Fruit fly (Drosophila melanogaster) whole organism, prepupa: ENCODE data around the gene Naglu.

ENCODE experiments used
- Blimp-1 ChIP-seq: fragments of 200-800 bp; sonication (Bioruptor generic); optimal IDR thresholded peaks from 3 replicates; lab custom pipeline; 2017; ENCODE audit warnings: missing biosample characterization, missing genetic modification characterization, mild to moderate bottlenecking, moderate library complexity, missing genetic modification reagents
- CG10631 ChIP-seq: fragments of 200-800 bp; sonication (Bioruptor generic); optimal IDR thresholded peaks from 2 replicates; lab custom pipeline; 2016; ENCODE audit warnings: missing biosample characterization, missing genetic modification characterization
- CG10669 ChIP-seq: fragments of 200-800 bp; sonication (Bioruptor generic); optimal IDR thresholded peaks from 3 replicates; lab custom pipeline; 2018; ENCODE audit warnings: missing biosample characterization, mild to moderate bottlenecking, missing genetic modification characterization, moderate library complexity
- CG11294 ChIP-seq: fragments of 200-800 bp; sonication (Bioruptor generic); IDR thresholded peaks from 2 replicates; pipeline ENCODE4 v1.3.6; 2022; ENCODE audit warnings: missing biosample characterization, missing genetic modification characterization
- CG11762 ChIP-seq: fragments of 200-800 bp; sonication (Bioruptor generic); optimal IDR thresholded peaks from 3 replicates; lab custom pipeline; 2016; ENCODE audit warnings: missing biosample characterization, missing genetic modification characterization; ENCODE audit not compliant: insufficient read depth
- CG11902 ChIP-seq: fragments of 200-800 bp; sonication (Bioruptor generic); optimal IDR thresholded peaks from 3 replicates; lab custom pipeline; 2016; ENCODE audit warnings: missing biosample characterization, missing genetic modification characterization
- CG15336 ChIP-seq: fragments of 200-800 bp; sonication (Bioruptor generic); IDR thresholded peaks from 2 replicates; pipeline ENCODE4 v1.3.6; 2022; ENCODE audit warnings: missing biosample characterization, missing genetic modification characterization
- CG1621 ChIP-seq: fragments of 200-800 bp; sonication (Bioruptor generic); optimal IDR thresholded peaks from 3 replicates; lab custom pipeline; 2018; ENCODE audit warnings: missing biosample characterization, mild to moderate bottlenecking, missing genetic modification characterization
- CG3032 ChIP-seq: fragments of 200-800 bp; optimal IDR thresholded peaks from 2 replicates; lab custom pipeline; 2019; ENCODE audit warnings: missing biosample characterization, mild to moderate bottlenecking, missing genetic modification characterization, moderate library complexity
- CG31627 ChIP-seq: fragments of 200-800 bp; sonication (Bioruptor generic); optimal IDR thresholded peaks from 3 replicates; lab custom pipeline; 2016; ENCODE audit warnings: missing biosample characterization, missing genetic modification characterization
- CG32006 ChIP-seq: fragments of 200-800 bp; sonication (Bioruptor generic); optimal IDR thresholded peaks from 3 replicates; lab custom pipeline; 2017; ENCODE audit warnings: missing biosample characterization, mild to moderate bottlenecking, missing genetic modification characterization
- CG34406 ChIP-seq: fragments of 200-800 bp; sonication (Bioruptor generic); optimal IDR thresholded peaks from 3 replicates; lab custom pipeline; 2016; ENCODE audit warnings: missing biosample characterization, missing genetic modification characterization
- CG3919 ChIP-seq: fragments of 200-800 bp; sonication (Bioruptor generic); optimal IDR thresholded peaks from 3 replicates; lab custom pipeline; 2016; ENCODE audit warnings: missing biosample characterization, missing genetic modification characterization
- CG4318 ChIP-seq: fragments of 200-800 bp; sonication (Bioruptor generic); optimal IDR thresholded peaks from 3 replicates; lab custom pipeline; 2017; ENCODE audit warnings: missing biosample characterization, mild to moderate bottlenecking, missing genetic modification characterization
- CG6163 ChIP-seq: fragments of 200-800 bp; sonication (Bioruptor generic); IDR thresholded peaks from 3 replicates; pipeline ENCODE4 v1.3.6; 2022; ENCODE audit warnings: missing biosample characterization, missing genetic modification characterization
- CG6276 ChIP-seq: fragments of 200-800 bp; sonication (Bioruptor generic); optimal IDR thresholded peaks from 2 replicates; lab custom pipeline; 2017; ENCODE audit warnings: missing biosample characterization, mild to moderate bottlenecking, missing genetic modification characterization
- CG6792 ChIP-seq: fragments of 200-800 bp; sonication (Bioruptor generic); optimal IDR thresholded peaks from 3 replicates; lab custom pipeline; 2016; ENCODE audit warnings: missing biosample characterization, missing genetic modification characterization
- CG6808 ChIP-seq: fragments of 200-800 bp; sonication (Bioruptor generic); optimal IDR thresholded peaks from 3 replicates; lab custom pipeline; 2017; ENCODE audit warnings: missing biosample characterization, missing genetic modification characterization, mild to moderate bottlenecking, moderate library complexity, missing genetic modification reagents
- CG6854 ChIP-seq: fragments of 200-800 bp; sonication (Bioruptor generic); optimal IDR thresholded peaks from 2 replicates; lab custom pipeline; 2017; ENCODE audit warnings: missing biosample characterization, mild to moderate bottlenecking, missing genetic modification characterization
- CG8119 ChIP-seq: fragments of 200-800 bp; sonication (Bioruptor generic); IDR thresholded peaks from 3 replicates; pipeline ENCODE4 v1.3.6; 2022; ENCODE audit warnings: missing biosample characterization, missing genetic modification characterization
- CG8319 ChIP-seq: fragments of 200-800 bp; sonication (Bioruptor generic); optimal IDR thresholded peaks from 3 replicates; lab custom pipeline; 2016; ENCODE audit warnings: missing biosample characterization, missing genetic modification characterization
- CG8632 ChIP-seq: fragments of 200-800 bp; sonication (Bioruptor generic); optimal IDR thresholded peaks from 3 replicates; lab custom pipeline; 2016; ENCODE audit warnings: missing biosample characterization, missing genetic modification characterization
- Eip78C ChIP-seq: fragments of 200-800 bp; sonication (Bioruptor generic); peaks from one replicate; lab custom pipeline; 2016; ENCODE audit warnings: missing biosample characterization, missing genetic modification characterization
- Eip93F ChIP-seq: fragments of 200-800 bp; sonication (Bioruptor generic); optimal IDR thresholded peaks from 2 replicates; lab custom pipeline; 2016; ENCODE audit warnings: missing biosample characterization, mild to moderate bottlenecking, missing genetic modification characterization
- Ets21C ChIP-seq: fragments of 200-800 bp; sonication (Bioruptor generic); optimal IDR thresholded peaks from 3 replicates; lab custom pipeline; 2016; ENCODE audit warnings: missing biosample characterization, missing genetic modification characterization
- Ets96B ChIP-seq: fragments of 200-800 bp; optimal IDR thresholded peaks from 2 replicates; lab custom pipeline; 2019; ENCODE audit warnings: missing biosample characterization, mild to moderate bottlenecking, missing genetic modification characterization, moderate library complexity
- Gug ChIP-seq: fragments of 200-800 bp; sonication (Bioruptor generic); IDR thresholded peaks from 2 replicates; pipeline ENCODE4 v1.3.6; 2022; ENCODE audit warnings: missing biosample characterization, missing genetic modification characterization
- Hr38 ChIP-seq: sonication (Bioruptor generic); optimal IDR thresholded peaks from 2 replicates; lab custom pipeline; 2016; ENCODE audit warnings: missing biosample characterization, missing genetic modification characterization
- Hr39 ChIP-seq: fragments of 200-800 bp; sonication (Bioruptor generic); optimal IDR thresholded peaks from 2 replicates; lab custom pipeline; 2016; ENCODE audit warnings: missing biosample characterization, missing genetic modification characterization
- Hr4 ChIP-seq: fragments of 200-800 bp; sonication (Bioruptor generic); optimal IDR thresholded peaks from 3 replicates; lab custom pipeline; 2016; ENCODE audit warnings: missing biosample characterization, missing genetic modification characterization
- Lpt ChIP-seq: fragments of 200-800 bp; sonication (Bioruptor generic); optimal IDR thresholded peaks from 3 replicates; lab custom pipeline; 2016; ENCODE audit warnings: missing biosample characterization, missing genetic modification characterization
- Met ChIP-seq: fragments of 200-800 bp; sonication (Bioruptor generic); optimal IDR thresholded peaks from 3 replicates; lab custom pipeline; 2016; ENCODE audit warnings: missing biosample characterization, missing genetic modification characterization
- OdsH ChIP-seq: fragments of 200-800 bp; sonication (Bioruptor generic); optimal IDR thresholded peaks from 3 replicates; lab custom pipeline; 2016; ENCODE audit warnings: missing biosample characterization, missing genetic modification characterization
- Smox ChIP-seq: fragments of 200-800 bp; sonication (Bioruptor generic); optimal IDR thresholded peaks from 3 replicates; lab custom pipeline; 2016; ENCODE audit warnings: missing biosample characterization, missing genetic modification characterization
- Sox14 ChIP-seq: fragments of 200-800 bp; sonication (Bioruptor generic); optimal IDR thresholded peaks from 3 replicates; lab custom pipeline; 2016; ENCODE audit warnings: missing biosample characterization, missing genetic modification characterization
- achi ChIP-seq: fragments of 200-800 bp; sonication (Bioruptor generic); optimal IDR thresholded peaks from 3 replicates; lab custom pipeline; 2016; ENCODE audit warnings: missing biosample characterization, missing genetic modification characterization
- acj6 ChIP-seq: fragments of 200-800 bp; sonication (Bioruptor generic); optimal IDR thresholded peaks from 3 replicates; lab custom pipeline; 2016; ENCODE audit warnings: missing biosample characterization, missing genetic modification characterization
- cyc ChIP-seq: fragments of 200-800 bp; sonication (Bioruptor generic); optimal IDR thresholded peaks from 3 replicates; lab custom pipeline; 2016; ENCODE audit warnings: missing biosample characterization, missing genetic modification characterization
- dac ChIP-seq: fragments of 200-800 bp; sonication (Bioruptor generic); optimal IDR thresholded peaks from 2 replicates; lab custom pipeline; 2017; ENCODE audit warnings: missing biosample characterization, mild to moderate bottlenecking, missing genetic modification characterization
- esn ChIP-seq: fragments of 200-800 bp; sonication (Bioruptor generic); optimal IDR thresholded peaks from 2 replicates; lab custom pipeline; 2016; ENCODE audit warnings: missing biosample characterization, mild to moderate bottlenecking, missing genetic modification characterization, moderate library complexity
- fd59A ChIP-seq: fragments of 200-800 bp; sonication (Bioruptor generic); optimal IDR thresholded peaks from 2 replicates; lab custom pipeline; 2017; ENCODE audit warnings: missing biosample characterization, mild to moderate bottlenecking, missing genetic modification characterization, missing genetic modification reagents
- fd85E ChIP-seq: fragments of 200-800 bp; sonication (Bioruptor generic); optimal IDR thresholded peaks from 3 replicates; lab custom pipeline; 2016; ENCODE audit warnings: missing biosample characterization, missing genetic modification characterization
- fkh ChIP-seq: fragments of 200-800 bp; sonication (Bioruptor generic); optimal IDR thresholded peaks from 3 replicates; lab custom pipeline; 2017; ENCODE audit warnings: missing biosample characterization, mild to moderate bottlenecking, missing genetic modification characterization, moderate library complexity
- lz ChIP-seq: fragments of 200-800 bp; sonication (Bioruptor generic); optimal IDR thresholded peaks from 3 replicates; lab custom pipeline; 2016; ENCODE audit warnings: missing biosample characterization, missing genetic modification characterization
- net ChIP-seq: fragments of 200-800 bp; sonication (Bioruptor generic); optimal IDR thresholded peaks from 3 replicates; lab custom pipeline; 2016; ENCODE audit warnings: missing biosample characterization, missing genetic modification characterization
- pdm3 ChIP-seq: fragments of 200-800 bp; sonication (Bioruptor generic); optimal IDR thresholded peaks from 3 replicates; lab custom pipeline; 2016; ENCODE audit warnings: missing biosample characterization, missing genetic modification characterization
- salr ChIP-seq, 2 experiments: fragments of 200-800 bp; sonication (Bioruptor generic); optimal IDR thresholded peaks; 3 replicates each; lab custom pipeline; 2016 to 2018; ENCODE audit warnings: missing biosample characterization in 2 of 2, missing genetic modification characterization in 2 of 2, mild to moderate bottlenecking in 1 of 2
- ss ChIP-seq, 2 experiments: fragments of 200-800 bp; sonication (Bioruptor generic); optimal IDR thresholded peaks; 2 replicates in 1 of 2; 3 replicates in 1 of 2; lab custom pipeline; 2017 to 2018; ENCODE audit warnings: mild to moderate bottlenecking in 2 of 2, missing biosample characterization in 2 of 2, missing genetic modification characterization in 2 of 2, moderate library complexity in 1 of 2
- svp ChIP-seq: fragments of 200-800 bp; sonication (Bioruptor generic); peaks from one replicate; lab custom pipeline; 2016; ENCODE audit warnings: missing biosample characterization, missing genetic modification characterization
- vri ChIP-seq: fragments of 200-800 bp; sonication (Bioruptor generic); optimal IDR thresholded peaks from 3 replicates; lab custom pipeline; 2016; ENCODE audit warnings: missing biosample characterization, mild to moderate bottlenecking, missing genetic modification characterization

The Naglu gene

dm6 chr2L:8365701-8366643 is 45.7 kb downstream of the Naglu start, which contains the start of gene Pp2A-29B:
Gene Pp2A-29B (plus strand): TSS chr2L:8366038.
- TF ChIP-seq vri (GFP tag; lab: Kevin White, UChicago) (peak; percentile 27), fkh (GFP tag; lab: Kevin White, UChicago) (peak; percentile 75), CG8632 (GFP tag; lab: Kevin White, UChicago) (no peak), Hr38 (no peak), achi (GFP tag; lab: Kevin White, UChicago) (peak; percentile 92), CG11762 (GFP tag; lab: Kevin White, UChicago) (no peak), OdsH (GFP tag; lab: Kevin White, UChicago) (peak; percentile 36), Hr4 (GFP tag; lab: Kevin White, UChicago) (peak; percentile 44), CG32006 (GFP tag; lab: Kevin White, UChicago) (no peak), CG6808 (no peak), ss (GFP tag; optimal IDR thresholded peaks at IDR 0.05; lab: Kevin White, UChicago) (peak in 1 of 2 experiments; percentile 48), CG6792 (no peak), CG1621 (tag; lab: Kevin White, UChicago) (no peak), Ets96B (tag; lab: Kevin White, UChicago) (peak; percentile 12), acj6 (GFP tag; lab: Kevin White, UChicago) (peak; percentile 15), salr (GFP tag; optimal IDR thresholded peaks at IDR 0.05; lab: Kevin White, UChicago) (no peak), Eip78C (GFP tag; lab: Kevin White, UChicago) (peak; percentile 77), net (no peak), CG6276 (no peak), Gug (GFP tag; lab: Robert Waterston, UW) (no peak), CG6854 (GFP tag; lab: Kevin White, UChicago) (no peak), lz (GFP tag; lab: Kevin White, UChicago) (peak; percentile 55), CG8119 (no peak), svp (GFP tag; lab: Kevin White, UChicago) (peak; percentile 82), CG11294 (GFP tag; lab: Robert Waterston, UW) (no peak), CG10669 (GFP tag; lab: Kevin White, UChicago) (peak; percentile 19), Ets21C (peak; percentile 50), CG31627 (peak; percentile 42), Hr39 (GFP tag; lab: Kevin White, UChicago) (peak; percentile 48), Blimp-1 (no peak), CG3032 (tag; lab: Kevin White, UChicago) (peak; percentile 12), pdm3 (peak; percentile 46), Sox14 (no peak), fd59A (no peak), Eip93F (GFP tag; lab: Kevin White, UChicago) (no peak), fd85E (GFP tag; lab: Kevin White, UChicago) (no peak), CG10631 (GFP tag; lab: Kevin White, UChicago) (peak; percentile 45), esn (GFP tag; lab: Kevin White, UChicago) (peak; percentile 54), CG8319 (GFP tag; lab: Kevin White, UChicago) (no peak), CG34406 (GFP tag; lab: Kevin White, UChicago) (no peak), CG3919 (GFP tag; lab: Kevin White, UChicago) (no peak), CG4318 (GFP tag; lab: Kevin White, UChicago) (no peak), Met (GFP tag; lab: Kevin White, UChicago) (peak; percentile 40), CG6163 (GFP tag; lab: Robert Waterston, UW) (0 out of 3 replicates have a peak, but pooled peaks have one; percentile 6), cyc (GFP tag; lab: Kevin White, UChicago) (peak; percentile 10), CG15336 (GFP tag; lab: Robert Waterston, UW) (no peak), dac (GFP tag; lab: Kevin White, UChicago) (no peak), Smox (GFP tag; lab: Kevin White, UChicago) (peak; percentile 58), CG11902 (GFP tag; lab: Kevin White, UChicago) (peak; percentile 38), Lpt (GFP tag; lab: Kevin White, UChicago) (no peak)
